Fruit fly (Drosophila melanogaster): Measurements from ENCODE around the gene CG15824.

CG15824 gene

dm6 chr2L:870749-871418, 14.1 kb downstream of the CG15824 start (continued):
- TF ChIP-seq stwl (tag; optimal IDR thresholded peaks at IDR 0.05) = peak; percentile 26
- peak; percentile 27 for TF ChIP-seq CG2875 (GFP tag; optimal IDR thresholded peaks at IDR 0.05)
- no peak for TF ChIP-seq z (GFP tag; IDR thresholded peaks at IDR 0.05)
- TF ChIP-seq CG10267 (tag; optimal IDR thresholded peaks at IDR 0.05) = peak; percentile 29
- no peak for TF ChIP-seq CG6854 (GFP tag; optimal IDR thresholded peaks at IDR 0.05)
- 0 out of 2 replicates have a peak, but pooled peaks have one; percentile 10 for TF ChIP-seq dati (GFP tag; IDR thresholded peaks at IDR 0.05)
- TF ChIP-seq wek (GFP tag; optimal IDR thresholded peaks at IDR 0.05) = peak; percentile 21
- no peak for TF ChIP-seq twi (tag; optimal IDR thresholded peaks at IDR 0.05)
- TF ChIP-seq kni (GFP tag; optimal IDR thresholded peaks at IDR 0.05) = peak; percentile 10
- peak; percentile 39 for TF ChIP-seq disco-r (GFP tag; optimal IDR thresholded peaks at IDR 0.05)
- TF ChIP-seq shn (GFP tag; optimal IDR thresholded peaks at IDR 0.05) = peak; percentile 41
- peak; percentile 68 for TF ChIP-seq CG18011 (GFP tag; optimal IDR thresholded peaks at IDR 0.05)
- no peak for TF ChIP-seq Kr (GFP tag; optimal IDR thresholded peaks at IDR 0.05)
- TF ChIP-seq CG8924 (tag; optimal IDR thresholded peaks at IDR 0.05) = peak; percentile 68
- TF ChIP-seq ara (GFP tag; IDR thresholded peaks at IDR 0.05) = peak; percentile 78
- no peak for TF ChIP-seq Sry-β (GFP tag; optimal IDR thresholded peaks at IDR 0.05)
- TF ChIP-seq CG14667 (GFP tag; IDR thresholded peaks at IDR 0.05) = no peak
- peak; percentile 55; the same call in 1 of the 3 replicates for TF ChIP-seq H15 (GFP tag; IDR thresholded peaks at IDR 0.05)
- peak; percentile 76 for TF ChIP-seq zfh1 (GFP tag; IDR thresholded peaks at IDR 0.05)
- peak; percentile 79 for TF ChIP-seq Dad (GFP tag; optimal IDR thresholded peaks at IDR 0.05)
- TF ChIP-seq CG7372 (GFP tag; IDR thresholded peaks at IDR 0.05) = no peak
- peak; percentile 67 for TF ChIP-seq BtbVII (GFP tag; optimal IDR thresholded peaks at IDR 0.05)
- TF ChIP-seq yki (optimal IDR thresholded peaks at IDR 0.05) = no peak
- peak; percentile 43 for TF ChIP-seq CG16815 (GFP tag; optimal IDR thresholded peaks at IDR 0.05)
- TF ChIP-seq Mad (GFP tag; optimal IDR thresholded peaks at IDR 0.05) = peak; percentile 60
- TF ChIP-seq Bteb2 (GFP tag; optimal IDR thresholded peaks at IDR 0.05) = peak; percentile 52
- no peak for TF ChIP-seq CG14965 (GFP tag; optimal IDR thresholded peaks at IDR 0.05; ENCODE audit: borderline replicate concordance)
- no peak; the same call in 1 of the 2 replicates for TF ChIP-seq CG31224 (GFP tag; IDR thresholded peaks at IDR 0.05)
- peak; percentile 59 for TF ChIP-seq CG7839 (tag; optimal IDR thresholded peaks at IDR 0.05)
- no peak for TF ChIP-seq D (optimal IDR thresholded peaks at IDR 0.05)
- peak; percentile 41 for TF ChIP-seq D (GFP tag; optimal IDR thresholded peaks at IDR 0.05)
- TF ChIP-seq bcd (GFP tag; optimal IDR thresholded peaks at IDR 0.05) = peak; percentile 67
- peak; percentile 34 for TF ChIP-seq emc (GFP tag; optimal IDR thresholded peaks at IDR 0.05)
- TF ChIP-seq tgo (GFP tag; IDR thresholded peaks at IDR 0.05) = peak; percentile 66; the same call in 2 of the 3 replicates
- TF ChIP-seq cwo (GFP tag; optimal IDR thresholded peaks at IDR 0.05) = peak; percentile 62
- TF ChIP-seq CG8089 (GFP tag; optimal IDR thresholded peaks at IDR 0.05) = peak; percentile 50
- peak; percentile 52 for TF ChIP-seq fd96Cb (tag; optimal IDR thresholded peaks at IDR 0.05)
- peak; percentile 79 for TF ChIP-seq CG3847 (GFP tag; IDR thresholded peaks at IDR 0.05)
- TF ChIP-seq CG15696 (tag; optimal IDR thresholded peaks at IDR 0.05) = peak; percentile 51
- TF ChIP-seq CG30431 (GFP tag; optimal IDR thresholded peaks at IDR 0.05) = peak; percentile 28
- TF ChIP-seq Trl (optimal IDR thresholded peaks at IDR 0.05) = no peak
- TF ChIP-seq Trl (GFP tag; optimal IDR thresholded peaks at IDR 0.05) = peak; percentile 81
- TF ChIP-seq CG2712 (tag; optimal IDR thresholded peaks at IDR 0.05) = peak; percentile 55
- TF ChIP-seq Max (GFP tag; optimal IDR thresholded peaks at IDR 0.05) = peak; percentile 75
- TF ChIP-seq CG12071 (GFP tag; optimal IDR thresholded peaks at IDR 0.05) = peak; percentile 26
- TF ChIP-seq CG4730 (GFP tag; IDR thresholded peaks at IDR 0.05) = peak; percentile 26; the same call in 1 of the 2 replicates
- TF ChIP-seq CG17829 (tag; optimal IDR thresholded peaks at IDR 0.05) = peak; percentile 56
- peak in 1 of 2 experiments; percentile 13 for TF ChIP-seq crp (GFP tag; optimal IDR thresholded peaks at IDR 0.05)
- peak; percentile 15 for TF ChIP-seq Hey (tag; optimal IDR thresholded peaks at IDR 0.05)
- peak; percentile 7 for TF ChIP-seq CG5245 (GFP tag; optimal IDR thresholded peaks at IDR 0.05)
